Worm (Caenorhabditis elegans) whole organism, L2 larva: Measurements from ENCODE around the gene srh-40.

Source experiments
- C34F6.9 ChIP-seq: fragments of 150-350 bp; optimal IDR thresholded peaks from 2 replicates; lab custom pipeline; 2014; ENCODE audit warnings: missing biosample characterization, missing genetic modification characterization
- F13H6.1 ChIP-seq: sonication (generic microtip); optimal IDR thresholded peaks from 2 replicates; lab custom pipeline; 2016; ENCODE audit warnings: missing genetic modification characterization, missing compliant biosample characterization
- Y55F3AM.14 ChIP-seq: fragments of 200-800 bp; sonication (Bioruptor generic); optimal IDR thresholded peaks from 2 replicates; lab custom pipeline; 2018; ENCODE audit warnings: mild to moderate bottlenecking, missing genetic modification characterization, missing compliant biosample characterization
- ama-1 ChIP-seq: fragments of 150-350 bp; optimal IDR thresholded peaks from 2 replicates; lab custom pipeline; 2018; ENCODE audit warnings: inconsistent platforms
- ceh-16 ChIP-seq: fragments of 150-350 bp; optimal IDR thresholded peaks from 2 replicates; lab custom pipeline; 2014; ENCODE audit warnings: missing biosample characterization, missing genetic modification characterization
- dmd-4 ChIP-seq: sonication (generic microtip); optimal IDR thresholded peaks from 2 replicates; lab custom pipeline; 2017; ENCODE audit warnings: missing biosample characterization, missing genetic modification characterization
- egl-27 ChIP-seq: sonication (generic microtip); optimal IDR thresholded peaks from 3 replicates; lab custom pipeline; 2017; ENCODE audit warnings: missing biosample characterization, missing genetic modification reagents, missing genetic modification characterization
- elt-1 ChIP-seq: fragments of 150-350 bp; optimal IDR thresholded peaks from 2 replicates; lab custom pipeline; 2014; ENCODE audit warnings: missing biosample characterization, missing genetic modification characterization
- fos-1 ChIP-seq: fragments of 150-350 bp; optimal IDR thresholded peaks from 2 replicates; lab custom pipeline; 2014; ENCODE audit warnings: missing biosample characterization, missing genetic modification characterization
- gmeb-1 ChIP-seq: fragments of 150-350 bp; optimal IDR thresholded peaks from 2 replicates; lab custom pipeline; 2014; ENCODE audit warnings: missing biosample characterization, missing genetic modification characterization
- lin-11 ChIP-seq: fragments of 150-350 bp; sonication (generic microtip); optimal IDR thresholded peaks from 2 replicates; lab custom pipeline; 2014; ENCODE audit warnings: missing biosample characterization, missing genetic modification characterization, inconsistent platforms, mixed read lengths
- lin-13 ChIP-seq: fragments of 150-350 bp; optimal IDR thresholded peaks from 2 replicates; lab custom pipeline; 2014; ENCODE audit warnings: missing biosample characterization, missing genetic modification reagents, missing genetic modification characterization
- lin-39 ChIP-seq: fragments of 150-350 bp; optimal IDR thresholded peaks from 2 replicates; lab custom pipeline; 2014; ENCODE audit warnings: missing biosample characterization, missing genetic modification reagents, missing genetic modification characterization
- mdl-1 ChIP-seq, 2 experiments: fragments of 150-350 bp in 1 of 2; sonication (generic microtip) in 1 of 2; optimal IDR thresholded peaks; 2 replicates each; lab custom pipeline; 2017; ENCODE audit warnings: missing biosample characterization in 2 of 2, missing genetic modification characterization in 2 of 2
- nhr-10 ChIP-seq: sonication (generic microtip); optimal IDR thresholded peaks from 2 replicates; lab custom pipeline; 2017; ENCODE audit warnings: missing biosample characterization, missing genetic modification characterization
- nhr-12 ChIP-seq: fragments of 150-350 bp; optimal IDR thresholded peaks from 2 replicates; lab custom pipeline; 2014; ENCODE audit warnings: missing biosample characterization, missing genetic modification characterization
- nhr-129 ChIP-seq: fragments of 150-350 bp; optimal IDR thresholded peaks from 2 replicates; lab custom pipeline; 2014; ENCODE audit warnings: missing biosample characterization, missing genetic modification characterization
- nhr-21 ChIP-seq: fragments of 150-350 bp; optimal IDR thresholded peaks from 2 replicates; lab custom pipeline; 2014; ENCODE audit warnings: missing biosample characterization, missing genetic modification characterization
- nhr-237 ChIP-seq: fragments of 150-350 bp; optimal IDR thresholded peaks from 2 replicates; lab custom pipeline; 2014; ENCODE audit warnings: missing biosample characterization, missing genetic modification characterization
- nhr-6 ChIP-seq: fragments of 150-350 bp; optimal IDR thresholded peaks from 2 replicates; lab custom pipeline; 2014; ENCODE audit warnings: missing biosample characterization, missing genetic modification characterization
- nhr-77 ChIP-seq: fragments of 150-350 bp; optimal IDR thresholded peaks from 2 replicates; lab custom pipeline; 2014; ENCODE audit warnings: missing biosample characterization, missing genetic modification characterization
- peb-1 ChIP-seq: fragments of 150-350 bp; optimal IDR thresholded peaks from 2 replicates; lab custom pipeline; 2014; ENCODE audit warnings: missing biosample characterization, missing genetic modification characterization
- sem-4 ChIP-seq: fragments of 150-350 bp; optimal IDR thresholded peaks from 2 replicates; lab custom pipeline; 2014; ENCODE audit warnings: missing biosample characterization, missing genetic modification reagents, missing genetic modification characterization
- skn-1 ChIP-seq: sonication (generic microtip); optimal IDR thresholded peaks from 2 replicates; lab custom pipeline; 2017; ENCODE audit warnings: missing biosample characterization, missing genetic modification characterization
- sma-3 ChIP-seq: sonication (generic microtip); optimal IDR thresholded peaks from 2 replicates; lab custom pipeline; 2016; ENCODE audit warnings: missing genetic modification reagents, missing genetic modification characterization, missing compliant biosample characterization
- sma-9 ChIP-seq, 2 experiments: fragments of 150-350 bp in 1 of 2; sonication (generic microtip) in 1 of 2; optimal IDR thresholded peaks; 2 replicates each; lab custom pipeline; 2014 to 2016; ENCODE audit warnings: missing genetic modification characterization in 2 of 2, mild to moderate bottlenecking in 1 of 2, missing biosample characterization in 1 of 2, missing compliant biosample characterization in 1 of 2, missing genetic modification reagents in 1 of 2, moderate library complexity in 1 of 2
- snpc-4 ChIP-seq: fragments of 150-350 bp; optimal IDR thresholded peaks from 2 replicates; lab custom pipeline; 2014; ENCODE audit warnings: missing biosample characterization, missing genetic modification characterization
- unc-39 ChIP-seq: fragments of 150-350 bp; optimal IDR thresholded peaks from 2 replicates; lab custom pipeline; 2014; ENCODE audit warnings: missing biosample characterization, missing genetic modification characterization
- unc-55 ChIP-seq: fragments of 150-350 bp; sonication (generic microtip); optimal IDR thresholded peaks from 3 replicates; lab custom pipeline; 2014; ENCODE audit warnings: missing biosample characterization, missing genetic modification reagents, missing genetic modification characterization
- unc-62 ChIP-seq: fragments of 150-350 bp; optimal IDR thresholded peaks from 2 replicates; lab custom pipeline; 2014; ENCODE audit warnings: missing biosample characterization, missing genetic modification reagents, missing genetic modification characterization
- zag-1 ChIP-seq: fragments of 150-350 bp; optimal IDR thresholded peaks from 2 replicates; lab custom pipeline; 2014; ENCODE audit warnings: missing biosample characterization, missing genetic modification characterization
- ztf-11 ChIP-seq: sonication (generic microtip); optimal IDR thresholded peaks from 2 replicates; lab custom pipeline; 2017; ENCODE audit warnings: missing biosample characterization, missing genetic modification characterization

Gene srh-40

DNA sequence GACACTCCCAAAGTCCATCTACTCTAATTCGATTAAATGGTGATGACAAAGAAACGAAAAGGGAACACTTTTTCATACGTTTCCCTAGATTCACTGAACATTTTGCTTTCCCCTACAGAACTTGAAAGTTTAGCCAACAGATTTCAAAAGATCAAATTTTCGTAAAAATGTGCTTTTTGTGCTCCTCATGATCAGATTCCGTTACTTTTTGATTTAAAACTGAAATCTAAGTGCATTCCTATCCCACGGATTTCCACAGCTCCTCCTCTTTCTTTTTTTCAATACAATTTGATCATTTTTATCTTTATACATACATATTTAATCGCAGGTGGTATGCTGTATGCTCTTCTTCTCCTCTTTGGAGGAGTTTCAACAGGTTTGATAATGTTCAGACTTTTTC, 23.1 kb upstream of the srh-40 start, which contains the start of gene ddo-3:
Gene ddo-3 (plus strand): TSS at position 301 of the 400 bp plus-strand sequence.
- TF ChIP-seq lin-13 (GFP tag; lab: Kevin White, UChicago) = no peak
- TF ChIP-seq C34F6.9 = no peak
- TF ChIP-seq sma-9 (GFP tag; optimal IDR thresholded peaks at IDR 0.05; lab: Kevin White, UChicago) = no peak
- no peak for TF ChIP-seq sma-9 (tag; optimal IDR thresholded peaks at IDR 0.05; lab: Kevin White, UChicago)
- no peak for TF ChIP-seq dmd-4 (tag; lab: Kevin White, UChicago)
- no peak for TF ChIP-seq nhr-77
- TF ChIP-seq elt-1 (tag; lab: Kevin White, UChicago) = no peak

DNA sequence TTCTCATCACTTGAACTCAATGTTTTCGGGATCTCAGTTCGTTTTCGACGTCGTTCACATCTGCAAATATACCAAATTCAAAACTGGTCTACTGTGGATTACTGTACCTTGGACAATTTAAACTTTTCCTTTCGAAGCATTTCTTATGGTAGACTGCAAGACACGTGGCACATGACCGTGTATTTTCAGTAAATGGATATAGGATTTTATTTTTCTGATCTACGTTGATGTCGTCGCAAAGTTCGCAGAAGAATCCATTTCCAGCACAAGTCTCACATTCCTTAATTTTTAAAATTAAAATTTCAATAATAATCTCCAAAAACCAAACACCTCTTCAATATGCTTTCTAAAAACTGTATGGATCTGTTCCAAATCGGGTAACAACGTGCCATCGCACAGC, 21.1 kb upstream of the srh-40 start:
- TF ChIP-seq F13H6.1 (tag; lab: Kevin White, UChicago) = no peak
- no peak for TF ChIP-seq nhr-21 (tag; lab: Kevin White, UChicago)
- no peak for TF ChIP-seq sma-9 (GFP tag; optimal IDR thresholded peaks at IDR 0.05; lab: Kevin White, UChicago)
- TF ChIP-seq sma-9 (tag; optimal IDR thresholded peaks at IDR 0.05; lab: Kevin White, UChicago) = no peak
- no peak for TF ChIP-seq skn-1 (tag; lab: Kevin White, UChicago)
- TF ChIP-seq snpc-4 (tag; lab: Kevin White, UChicago) = no peak
- TF ChIP-seq, all 48 proteins: peak for 0

DNA sequence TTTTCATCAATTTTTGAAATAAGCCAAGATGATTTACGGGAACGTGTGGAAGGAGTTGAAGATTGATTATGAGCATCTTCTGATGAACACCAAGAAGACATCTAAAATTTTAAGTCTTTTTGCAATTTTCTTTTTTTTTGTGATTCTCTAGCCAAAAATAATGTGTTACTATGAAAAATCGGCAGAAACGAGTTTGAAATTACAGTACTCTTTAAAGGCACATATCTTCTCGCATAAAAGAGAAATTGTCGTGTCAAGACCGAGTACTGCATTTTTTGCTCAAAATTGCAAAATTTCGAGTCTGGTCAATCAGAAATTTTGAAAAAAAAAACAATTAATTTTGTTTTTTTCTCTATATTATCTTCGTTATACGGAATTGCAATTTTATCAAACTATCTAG, 18.5 kb upstream of the srh-40 start, which contains the start of gene F20H11.1:
Gene F20H11.1 (minus strand): TSS at position 101 of the 400 bp plus-strand sequence.
- TF ChIP-seq lin-13 (GFP tag; lab: Kevin White, UChicago) (no peak), peb-1 (tag; lab: Kevin White, UChicago) (no peak), sma-3 (no peak), nhr-12 (tag; lab: Kevin White, UChicago) (no peak), nhr-237 (tag; lab: Kevin White, UChicago) (no peak), ceh-16 (no peak), nhr-10 (no peak), nhr-6 (tag; lab: Kevin White, UChicago) (no peak)

DNA sequence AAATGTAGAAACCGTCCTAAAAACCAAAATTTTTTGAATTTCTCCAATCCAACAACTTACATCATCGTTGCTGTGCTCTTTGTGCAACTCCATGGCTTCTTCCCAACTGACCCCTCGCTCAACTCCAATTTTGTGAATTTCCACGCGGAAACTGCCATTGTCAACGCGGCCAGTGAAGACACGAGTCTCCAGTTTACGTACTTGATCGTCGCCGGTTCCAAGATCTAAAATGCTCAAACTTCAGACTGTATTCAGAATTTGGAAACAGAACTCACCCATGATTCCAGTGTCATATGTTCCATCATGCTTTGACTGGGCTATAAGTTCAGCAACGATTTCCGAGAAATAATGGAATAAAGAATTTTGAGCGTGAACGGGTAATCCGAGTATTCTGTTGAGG, 16.6 kb upstream of the srh-40 start:
- TF ChIP-seq unc-62 (GFP tag; lab: Kevin White, UChicago) (no peak), snpc-4 (tag; lab: Kevin White, UChicago) (no peak), mdl-1 (tag; optimal IDR thresholded peaks at IDR 0.05; lab: Kevin White, UChicago) (no peak), lin-11 (tag; lab: Kevin White, UChicago) (no peak), elt-1 (tag; lab: Kevin White, UChicago) (no peak), ceh-16 (no peak)

DNA sequence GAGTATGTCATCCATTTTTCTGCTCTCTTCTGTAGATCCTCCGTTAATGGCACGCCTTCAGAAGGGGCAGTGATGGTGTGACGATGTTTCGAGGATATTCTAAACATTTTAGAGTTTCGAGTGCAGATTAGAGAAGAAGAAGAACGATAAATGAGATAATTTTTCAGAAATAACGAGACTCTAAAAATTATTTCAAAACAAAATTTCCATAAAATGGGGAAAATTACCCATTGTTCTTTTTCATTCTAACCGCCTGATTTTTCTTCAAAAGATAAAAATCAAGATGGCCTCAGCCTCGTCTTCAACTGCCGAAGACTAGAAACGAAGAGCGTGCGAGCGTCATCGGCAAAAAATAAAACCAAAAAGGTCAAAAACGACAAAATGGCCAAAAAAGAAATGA, 9.5 kb upstream of the srh-40 start, which contains the start of gene let-765:
Gene let-765 (minus strand): TSS at position 101 of the 400 bp plus-strand sequence.
- no peak for TF ChIP-seq F13H6.1 (tag; lab: Kevin White, UChicago)
- TF ChIP-seq sem-4 (tag; lab: Kevin White, UChicago) = no peak
- no peak for TF ChIP-seq gmeb-1
- TF ChIP-seq nhr-237 (tag; lab: Kevin White, UChicago) = no peak
- TF ChIP-seq elt-1 (tag; lab: Kevin White, UChicago) = no peak
- TF ChIP-seq unc-39 = no peak
- TF ChIP-seq unc-55 (GFP tag; lab: Kevin White, UChicago) = no peak
- TF ChIP-seq ceh-16 = no peak
- TF ChIP-seq nhr-129 (tag; lab: Kevin White, UChicago) = no peak
- TF ChIP-seq egl-27 (tag; lab: Kevin White, UChicago) = no peak
- no peak for TF ChIP-seq zag-1 (tag; lab: Kevin White, UChicago)
- no peak for TF ChIP-seq dmd-4 (tag; lab: Kevin White, UChicago)
- TF ChIP-seq ama-1 (lab: Kevin White, UChicago) = no peak
- no peak for TF ChIP-seq unc-62 (GFP tag; lab: Kevin White, UChicago)
- no peak for TF ChIP-seq Y55F3AM.14
- no peak for TF ChIP-seq skn-1 (tag; lab: Kevin White, UChicago)
- TF ChIP-seq ztf-11 (tag; lab: Kevin White, UChicago) = no peak
- TF ChIP-seq lin-11 (tag; lab: Kevin White, UChicago) = no peak

DNA sequence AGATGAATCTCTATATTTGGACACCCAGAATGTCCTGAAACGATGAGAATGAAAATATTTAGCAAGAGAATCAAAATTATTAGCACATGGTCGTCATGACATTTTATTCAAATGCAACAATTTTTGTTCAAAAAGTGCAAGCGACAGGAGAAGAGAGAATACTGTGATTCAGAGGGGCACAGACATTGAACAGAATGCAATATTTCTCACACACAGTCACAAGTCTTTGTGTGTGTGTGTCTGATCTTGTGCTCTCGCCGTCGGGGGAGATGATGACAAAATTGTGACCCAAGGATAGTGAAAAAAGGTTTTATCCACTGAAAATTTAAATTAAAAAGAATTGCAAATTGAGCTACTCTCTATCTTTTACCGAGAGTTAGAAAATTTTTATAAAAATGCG, 7.4 kb upstream of the srh-40 start:
- TF ChIP-seq egl-27 (tag; lab: Kevin White, UChicago) = no peak
- TF ChIP-seq elt-1 (tag; lab: Kevin White, UChicago) = no peak
- TF ChIP-seq nhr-237 (tag; lab: Kevin White, UChicago) = no peak
- no peak for TF ChIP-seq ceh-16
- TF ChIP-seq fos-1 (tag; lab: Kevin White, UChicago) = peak; percentile 19
- TF ChIP-seq sem-4 (tag; lab: Kevin White, UChicago) = no peak
- TF ChIP-seq lin-13 (GFP tag; lab: Kevin White, UChicago) = no peak
- no peak for TF ChIP-seq sma-9 (GFP tag; optimal IDR thresholded peaks at IDR 0.05; lab: Kevin White, UChicago)
- no peak for TF ChIP-seq sma-9 (tag; optimal IDR thresholded peaks at IDR 0.05; lab: Kevin White, UChicago)
- no peak for TF ChIP-seq lin-39 (tag; lab: Kevin White, UChicago)
- TF ChIP-seq nhr-129 (tag; lab: Kevin White, UChicago) = peak; percentile 33
- no peak for TF ChIP-seq unc-39
- no peak for TF ChIP-seq F13H6.1 (tag; lab: Kevin White, UChicago)
